Worm (Caenorhabditis elegans) whole organism, L4 larva: ENCODE measurements around the gene mog-5.

Experiments used
- F49E8.2 ChIP-seq: sonication (generic microtip); optimal IDR thresholded peaks from 2 replicates; lab custom pipeline; 2016; ENCODE audit warnings: missing compliant biosample characterization, mild to moderate bottlenecking, missing genetic modification characterization, borderline replicate concordance
- R02D3.7 ChIP-seq: fragments of 150-350 bp; sonication (generic microtip); optimal IDR thresholded peaks from 3 replicates; lab custom pipeline; 2014; ENCODE audit warnings: missing biosample characterization, missing genetic modification characterization
- T20F7.1 ChIP-seq: fragments of 200-800 bp; sonication (Bioruptor generic); optimal IDR thresholded peaks from 2 replicates; lab custom pipeline; 2018; ENCODE audit warnings: mild to moderate bottlenecking, missing genetic modification characterization, missing compliant biosample characterization
- Y105C5A.15 ChIP-seq: fragments of 200-800 bp; sonication (Bioruptor generic); IDR thresholded peaks from 2 replicates; pipeline ENCODE4 v1.3.6; 2022; ENCODE audit warnings: missing genetic modification characterization, missing compliant biosample characterization
- Y5F2A.4 ChIP-seq: fragments of 200-800 bp; sonication (Bioruptor generic); optimal IDR thresholded peaks from 2 replicates; lab custom pipeline; 2018; ENCODE audit warnings: mild to moderate bottlenecking, missing genetic modification characterization, missing compliant biosample characterization
- ZK546.5 ChIP-seq, 2 experiments: sonication (generic microtip); optimal IDR thresholded peaks; 2 replicates each; lab custom pipeline; 2017; ENCODE audit warnings: missing biosample characterization in 2 of 2, missing genetic modification characterization in 2 of 2
- aha-1 ChIP-seq: fragments of 150-350 bp; peaks from one replicate; lab custom pipeline; 2014; ENCODE audit warnings: missing biosample characterization, missing genetic modification characterization
- ces-1 ChIP-seq: fragments of 150-350 bp; sonication (generic microtip); optimal IDR thresholded peaks from 4 replicates; lab custom pipeline; 2014; ENCODE audit warnings: missing biosample characterization, missing genetic modification reagents, missing genetic modification characterization
- daf-16 ChIP-seq, 3 experiments: sonication (generic microtip); optimal IDR thresholded peaks; 2 replicates each; lab custom pipeline; 2016 to 2017; ENCODE audit warnings: missing genetic modification characterization in 3 of 3, missing genetic modification reagents in 3 of 3, mild to moderate bottlenecking in 2 of 3, missing compliant biosample characterization in 2 of 3, missing biosample characterization in 1 of 3, moderate library complexity in 1 of 3
- dmd-9 ChIP-seq: fragments of 200-800 bp; sonication (Bioruptor generic); IDR thresholded peaks from 2 replicates; pipeline ENCODE4 v1.3.6; 2022; ENCODE audit warnings: missing genetic modification reagents, missing genetic modification characterization, missing compliant biosample characterization
- dpl-1 ChIP-seq: fragments of 150-350 bp; optimal IDR thresholded peaks from 2 replicates; lab custom pipeline; 2014; ENCODE audit warnings: missing biosample characterization, missing genetic modification reagents, missing genetic modification characterization
- egl-27 ChIP-seq: sonication (generic microtip); optimal IDR thresholded peaks from 3 replicates; lab custom pipeline; 2017; ENCODE audit warnings: missing biosample characterization, missing genetic modification reagents, missing genetic modification characterization
- egl-43 ChIP-seq: fragments of 200-800 bp; sonication (Bioruptor generic); IDR thresholded peaks from 2 replicates; pipeline ENCODE4 v1.3.6; 2022; ENCODE audit warnings: missing genetic modification reagents, missing genetic modification characterization, missing compliant biosample characterization
- hlh-11 ChIP-seq: fragments of 200-800 bp; sonication (Bioruptor generic); optimal IDR thresholded peaks from 2 replicates; lab custom pipeline; 2018; ENCODE audit warnings: mild to moderate bottlenecking, missing genetic modification characterization, missing compliant biosample characterization
- lim-7 ChIP-seq: fragments of 200-800 bp; sonication (Bioruptor generic); IDR thresholded peaks from 2 replicates; pipeline ENCODE4 v1.3.6; 2022; ENCODE audit warnings: missing genetic modification characterization, missing compliant biosample characterization
- lin-13 ChIP-seq: fragments of 150-350 bp; optimal IDR thresholded peaks from 2 replicates; lab custom pipeline; 2014; ENCODE audit warnings: missing biosample characterization, missing genetic modification reagents, missing genetic modification characterization
- lin-38 ChIP-seq: fragments of 200-800 bp; sonication (Bioruptor generic); IDR thresholded peaks from 2 replicates; pipeline ENCODE4 v1.3.6; 2022; ENCODE audit warnings: missing genetic modification reagents, missing genetic modification characterization, missing compliant biosample characterization
- lsy-2 ChIP-seq, 2 experiments: fragments of 150-350 bp in 1 of 2; sonication (generic microtip) in 1 of 2; optimal IDR thresholded peaks; 2 replicates each; lab custom pipeline; 2014 to 2017; ENCODE audit warnings: missing biosample characterization in 2 of 2, missing genetic modification characterization in 2 of 2
- mdl-1 ChIP-seq, 2 experiments: fragments of 150-350 bp in 1 of 2; sonication (generic microtip) in 1 of 2; optimal IDR thresholded peaks; 2 replicates each; lab custom pipeline; 2014 to 2017; ENCODE audit warnings: missing biosample characterization in 2 of 2, missing genetic modification characterization in 2 of 2
- mdt-29 ChIP-seq: fragments of 200-800 bp; sonication (Bioruptor generic); IDR thresholded peaks from 2 replicates; pipeline ENCODE4 v1.3.6; 2022; ENCODE audit warnings: missing genetic modification reagents, missing genetic modification characterization, missing compliant biosample characterization
- mep-1 ChIP-seq: fragments of 150-350 bp; sonication (generic microtip); optimal IDR thresholded peaks from 3 replicates; lab custom pipeline; 2014; ENCODE audit warnings: missing biosample characterization, missing genetic modification characterization
- mxl-2 ChIP-seq: fragments of 200-800 bp; sonication (Bioruptor generic); conservative IDR thresholded peaks from 2 replicates; pipeline ENCODE4 v1.3.6; 2022; ENCODE audit warnings: missing genetic modification reagents, missing genetic modification characterization, missing compliant biosample characterization
- nhr-10 ChIP-seq: fragments of 150-350 bp; optimal IDR thresholded peaks from 2 replicates; lab custom pipeline; 2014; ENCODE audit warnings: missing biosample characterization, missing genetic modification characterization
- nhr-11 ChIP-seq: fragments of 150-350 bp; optimal IDR thresholded peaks from 2 replicates; lab custom pipeline; 2014; ENCODE audit warnings: missing biosample characterization, missing genetic modification characterization
- nhr-28 ChIP-seq: fragments of 150-350 bp; optimal IDR thresholded peaks from 2 replicates; lab custom pipeline; 2014; ENCODE audit warnings: missing biosample characterization, missing genetic modification characterization
- nhr-6 ChIP-seq: fragments of 150-350 bp; optimal IDR thresholded peaks from 2 replicates; lab custom pipeline; 2014; ENCODE audit warnings: missing biosample characterization, missing genetic modification characterization
- nhr-76 ChIP-seq: fragments of 150-350 bp; optimal IDR thresholded peaks from 2 replicates; lab custom pipeline; 2014; ENCODE audit warnings: missing biosample characterization, missing genetic modification characterization
- nhr-77 ChIP-seq: fragments of 150-350 bp; optimal IDR thresholded peaks from 2 replicates; lab custom pipeline; 2014; ENCODE audit warnings: missing biosample characterization, missing genetic modification characterization
- php-3 ChIP-seq: fragments of 200-800 bp; sonication (Bioruptor generic); IDR thresholded peaks from 2 replicates; pipeline ENCODE4 v1.3.6; 2022; ENCODE audit warnings: missing genetic modification reagents, missing genetic modification characterization, missing compliant biosample characterization
- saeg-2 ChIP-seq: fragments of 200-800 bp; sonication (Bioruptor generic); IDR thresholded peaks from 2 replicates; pipeline ENCODE4 v1.3.6; 2022; ENCODE audit warnings: missing genetic modification reagents, missing genetic modification characterization, missing compliant biosample characterization
- skn-1 ChIP-seq: fragments of 150-350 bp; optimal IDR thresholded peaks from 2 replicates; lab custom pipeline; 2014; ENCODE audit warnings: missing biosample characterization, missing genetic modification characterization
- snpc-1.2 ChIP-seq: fragments of 200-800 bp; sonication (Bioruptor generic); IDR thresholded peaks from 2 replicates; pipeline ENCODE4 v1.3.6; 2022; ENCODE audit warnings: missing genetic modification reagents, missing genetic modification characterization, missing compliant biosample characterization
- tag-97 ChIP-seq: fragments of 200-800 bp; sonication (Bioruptor generic); IDR thresholded peaks from 2 replicates; pipeline ENCODE4 v1.3.6; 2022; ENCODE audit warnings: missing genetic modification characterization, missing compliant biosample characterization
- vab-7 ChIP-seq: fragments of 200-800 bp; sonication (Bioruptor generic); IDR thresholded peaks from 2 replicates; pipeline ENCODE4 v1.3.6; 2022; ENCODE audit warnings: missing genetic modification reagents, missing genetic modification characterization, missing compliant biosample characterization
- ztf-11 ChIP-seq: fragments of 150-350 bp; optimal IDR thresholded peaks from 2 replicates; lab custom pipeline; 2014; ENCODE audit warnings: missing biosample characterization, missing genetic modification characterization
- ztf-7 ChIP-seq: fragments of 150-350 bp; optimal IDR thresholded peaks from 2 replicates; lab custom pipeline; 2014; ENCODE audit warnings: missing biosample characterization, missing genetic modification characterization

mog-5 gene

ce11 chrII:5391447-5391846 lies 7.9 kb upstream of the mog-5 start:
- TF ChIP-seq dpl-1 (GFP tag; lab: Kevin White, UChicago) (peak; percentile 55), skn-1 (tag; lab: Kevin White, UChicago) (no peak)

DNA sequence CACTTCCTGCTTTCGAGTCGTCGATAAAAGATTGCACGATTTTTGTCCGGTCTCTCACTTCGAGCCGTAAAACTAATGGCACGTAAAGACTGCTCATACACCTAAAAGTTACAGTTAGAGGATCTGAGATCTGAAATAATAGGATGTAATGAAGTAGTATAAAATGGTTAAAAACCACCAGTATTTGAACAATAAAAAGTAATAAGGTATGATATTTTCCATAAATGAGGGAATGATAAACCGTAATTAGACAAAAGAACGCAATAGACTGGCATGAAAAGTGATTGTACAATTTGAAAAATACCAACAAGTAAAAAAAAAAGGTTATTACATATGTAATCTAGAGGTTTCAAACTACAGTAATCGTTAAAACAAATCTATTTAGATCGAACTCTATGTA lies 6.2 kb upstream of the mog-5 start, which contains the start of gene brap-2:
TSS of gene brap-2 (minus strand) at position 101 of the 400 bp plus-strand sequence.
- TF ChIP-seq mdl-1 (tag; optimal IDR thresholded peaks at IDR 0.05; lab: Kevin White, UChicago), result no peak
- peak; percentile 11 for TF ChIP-seq aha-1 (tag; lab: Kevin White, UChicago)
- TF ChIP-seq nhr-6 (tag; lab: Kevin White, UChicago), result no peak
- no peak for TF ChIP-seq saeg-2 (GFP tag; lab: Robert Waterston, UW)
- no peak for TF ChIP-seq ztf-11 (tag; lab: Kevin White, UChicago)
- TF ChIP-seq skn-1 (tag; lab: Kevin White, UChicago), result no peak
- no peak for TF ChIP-seq mep-1 (tag; lab: Kevin White, UChicago)
- no peak for TF ChIP-seq dpl-1 (GFP tag; lab: Kevin White, UChicago)
- TF ChIP-seq, all 104 proteins: peak for 1

DNA sequence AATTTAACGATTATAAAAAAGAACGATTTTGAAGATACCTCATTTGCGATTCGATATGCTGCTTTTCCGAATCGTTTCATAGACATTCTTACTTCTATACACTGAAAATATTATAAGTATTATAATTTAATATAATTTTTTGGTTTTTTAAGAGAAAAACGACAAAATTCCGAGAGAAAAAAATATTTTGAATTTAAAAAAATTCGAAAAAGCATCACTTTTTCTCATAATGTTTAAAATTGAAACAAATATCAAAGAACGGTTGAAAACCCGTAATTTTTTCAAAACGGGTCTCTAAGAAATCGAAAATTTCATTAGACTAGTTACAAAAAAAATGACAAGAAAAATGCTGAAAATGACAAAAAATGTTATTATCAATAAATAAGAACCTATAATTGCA lies 3.7 kb upstream of the mog-5 start, which contains the start of gene pink-1:
TSS of gene pink-1 (minus strand) at position 101 of the 400 bp plus-strand sequence.
- no peak for TF ChIP-seq lin-13 (GFP tag; lab: Kevin White, UChicago)
- 0 out of 2 replicates have a peak, but pooled peaks have one; percentile 17 for TF ChIP-seq lin-38 (GFP tag; lab: Robert Waterston, UW)

DNA sequence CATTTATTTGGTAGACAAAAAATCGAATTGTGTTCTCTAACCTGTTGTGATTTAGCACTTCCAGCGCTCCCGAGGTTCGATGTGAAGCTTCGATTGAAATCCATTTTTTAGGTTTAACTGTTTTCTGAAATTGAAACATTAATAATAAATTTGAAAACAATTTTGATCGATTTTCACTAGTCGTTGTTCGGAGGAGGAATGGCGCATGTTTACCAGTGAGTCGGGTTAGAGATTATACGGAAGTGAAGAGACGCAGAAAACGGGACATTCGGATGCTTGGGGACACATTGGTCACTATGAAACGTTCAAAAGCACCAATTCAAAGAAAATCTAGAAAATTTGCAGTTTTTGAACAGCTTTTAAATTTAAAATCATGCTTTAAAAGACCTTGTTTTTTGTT lies 559 bp upstream of the mog-5 start, which contains the start of gene fbxl-3:
TSS of gene fbxl-3 (minus strand) at position 124 of the 400 bp plus-strand sequence.
- peak; percentile 11 for TF ChIP-seq hlh-11 (tag; lab: Kevin White, UChicago)
- TF ChIP-seq F49E8.2, result no peak
- no peak for TF ChIP-seq nhr-76
- TF ChIP-seq daf-16 (GFP tag; optimal IDR thresholded peaks at IDR 0.05; lab: Kevin White, UChicago), result no peak
- peak; percentile 61 for TF ChIP-seq daf-16 (tag; optimal IDR thresholded peaks at IDR 0.05; lab: Kevin White, UChicago)
- peak; percentile 2 for TF ChIP-seq nhr-28 (tag; lab: Kevin White, UChicago)
- TF ChIP-seq, all 104 proteins: peak for 3

- no peak for TF ChIP-seq php-3 (GFP tag; lab: Robert Waterston, UW)
- TF ChIP-seq mdt-29 (GFP tag; lab: Robert Waterston, UW), result no peak
- no peak for TF ChIP-seq lin-38 (GFP tag; lab: Robert Waterston, UW)
- no peak for TF ChIP-seq snpc-1.2 (GFP tag; lab: Robert Waterston, UW)
Observed at ce11 chrII:5407548-5407947, 8.2 kb downstream of the mog-5 start, which contains the start of gene clec-141. clec-141 (minus strand) TSS chrII:5407648.

ce11 chrII:5408924-5409323 lies 9.6 kb downstream of the mog-5 start, which contains the start of the genes EEED8.12 and EEED8.4:
EEED8.12 (minus strand) TSS chrII:5409024.
EEED8.4 (plus strand) TSS chrII:5409319.
- TF ChIP-seq tag-97 (GFP tag; lab: Robert Waterston, UW), result no peak
- TF ChIP-seq mdt-29 (GFP tag; lab: Robert Waterston, UW), result no peak
- TF ChIP-seq ztf-7, result no peak
- no peak for TF ChIP-seq Y105C5A.15
- no peak for TF ChIP-seq ZK546.5 (tag; optimal IDR thresholded peaks at IDR 0.05; lab: Kevin White, UChicago)
- TF ChIP-seq ces-1 (GFP tag; lab: Kevin White, UChicago), result no peak
- TF ChIP-seq lim-7, result no peak
- TF ChIP-seq lin-13 (GFP tag; lab: Kevin White, UChicago), result no peak
- TF ChIP-seq nhr-10 (tag; lab: Kevin White, UChicago), result no peak
- no peak for TF ChIP-seq egl-43
- TF ChIP-seq lsy-2 (tag; optimal IDR thresholded peaks at IDR 0.05; lab: Kevin White, UChicago), result no peak
- no peak for TF ChIP-seq egl-27 (tag; lab: Kevin White, UChicago)
- no peak for TF ChIP-seq R02D3.7

ce11 chrII:5412467-5412866 lies 13.1 kb downstream of the mog-5 start, which contains the start of the genes EEED8.13 and EEED8.18:
EEED8.13 (minus strand) TSS chrII:5412567.
EEED8.18 (minus strand) TSS chrII:5412610.
- TF ChIP-seq T20F7.1 (no peak), lin-13 (GFP tag; lab: Kevin White, UChicago) (no peak), daf-16 (GFP tag; optimal IDR thresholded peaks at IDR 0.05; lab: Kevin White, UChicago) (no peak), daf-16 (tag; optimal IDR thresholded peaks at IDR 0.05; lab: Kevin White, UChicago) (no peak), Y5F2A.4 (GFP tag; lab: Kevin White, UChicago) (no peak), vab-7 (no peak), dmd-9 (no peak), nhr-11 (tag; lab: Kevin White, UChicago) (no peak), nhr-76 (no peak), nhr-77 (tag; lab: Kevin White, UChicago) (no peak), mxl-2 (GFP tag; lab: Robert Waterston, UW) (no peak), ZK546.5 (tag; optimal IDR thresholded peaks at IDR 0.05; lab: Kevin White, UChicago) (no peak)
